Worm (Caenorhabditis elegans) whole organism, young adult: Measurements from ENCODE around the gene Y45F10D.7.

Source experiments
- B0019.2 ChIP-seq: fragments of 200-800 bp; sonication (Bioruptor generic); conservative IDR thresholded peaks from 2 replicates; pipeline ENCODE4 v1.3.6; 2022; ENCODE audit warnings: missing genetic modification reagents, missing genetic modification characterization, missing compliant biosample characterization
- B0035.1 ChIP-seq: sonication (generic microtip); optimal IDR thresholded peaks from 2 replicates; lab custom pipeline; 2016; ENCODE audit warnings: missing genetic modification characterization, mild to moderate bottlenecking, missing compliant biosample characterization, missing genotype, missing genetic modification reagents
- D2030.7 ChIP-seq: fragments of 200-800 bp; sonication (Bioruptor generic); IDR thresholded peaks from 2 replicates; pipeline ENCODE4 v1.3.6; 2022; ENCODE audit warnings: missing genetic modification reagents, missing genetic modification characterization, missing compliant biosample characterization
- F33H1.4 ChIP-seq: fragments of 200-800 bp; sonication (Bioruptor generic); IDR thresholded peaks from 2 replicates; pipeline ENCODE4 v1.3.6; 2022; ENCODE audit warnings: missing genetic modification reagents, missing genetic modification characterization, missing compliant biosample characterization
- Y95B8A.8 ChIP-seq: fragments of 200-800 bp; sonication (Bioruptor generic); IDR thresholded peaks from 2 replicates; pipeline ENCODE4 v1.3.6; 2022; ENCODE audit warnings: missing genetic modification reagents, missing genetic modification characterization, missing compliant biosample characterization
- ama-1 ChIP-seq, 3 experiments: fragments of 150-350 bp in 1 of 3; sonication (generic microtip) in 2 of 3; optimal IDR thresholded peaks; 2 replicates each; lab custom pipeline; 2014 to 2018; ENCODE audit warnings: missing biosample characterization in 2 of 3, missing genetic modification characterization in 2 of 3, missing genetic modification reagents in 2 of 3
- athp-1 ChIP-seq: sonication (generic microtip); optimal IDR thresholded peaks from 2 replicates; lab custom pipeline; 2017; ENCODE audit warnings: mild to moderate bottlenecking, missing genetic modification characterization, missing compliant biosample characterization
- attf-5 ChIP-seq: fragments of 200-800 bp; sonication (Bioruptor generic); optimal IDR thresholded peaks from 2 replicates; lab custom pipeline; 2018; ENCODE audit warnings: mild to moderate bottlenecking, missing genetic modification characterization, missing compliant biosample characterization
- attf-6 ChIP-seq: fragments of 200-800 bp; sonication (Bioruptor generic); IDR thresholded peaks from 2 replicates; pipeline ENCODE4 v1.3.6; 2022; ENCODE audit warnings: missing genetic modification reagents, missing genetic modification characterization, missing compliant biosample characterization
- cebp-1 ChIP-seq, 2 experiments: fragments of 200-800 bp in 1 of 2; sonication (Bioruptor generic) in 1 of 2; sonication (generic microtip) in 1 of 2; IDR thresholded peaks in 1 of 2; optimal IDR thresholded peaks in 1 of 2; 2 replicates each; pipeline versions ENCODE4 v1.3.6 to Lab custom; 2017 to 2022; ENCODE audit warnings: missing compliant biosample characterization in 2 of 2, missing genetic modification characterization in 2 of 2, mild to moderate bottlenecking in 1 of 2, missing genetic modification reagents in 1 of 2, moderate library complexity in 1 of 2
- cebp-2 ChIP-seq: fragments of 200-800 bp; sonication (Bioruptor generic); IDR thresholded peaks from 2 replicates; pipeline ENCODE4 v1.3.6; 2022; ENCODE audit warnings: missing genetic modification characterization, missing compliant biosample characterization
- ceh-27 ChIP-seq: fragments of 200-800 bp; sonication (Bioruptor generic); optimal IDR thresholded peaks from 2 replicates; lab custom pipeline; 2018; ENCODE audit warnings: mild to moderate bottlenecking, missing genetic modification characterization, moderate library complexity, missing compliant biosample characterization
- ceh-91 ChIP-seq: fragments of 200-800 bp; sonication (Bioruptor generic); IDR thresholded peaks from 2 replicates; pipeline ENCODE4 v1.3.6; 2022; ENCODE audit warnings: missing genetic modification reagents, missing genetic modification characterization, missing compliant biosample characterization
- dpff-1 ChIP-seq: sonication (generic microtip); optimal IDR thresholded peaks from 2 replicates; lab custom pipeline; 2017; ENCODE audit warnings: mild to moderate bottlenecking, missing genetic modification characterization, missing compliant biosample characterization
- dpl-1 ChIP-seq: fragments of 150-350 bp; optimal IDR thresholded peaks from 2 replicates; lab custom pipeline; 2014; ENCODE audit warnings: missing biosample characterization, missing genetic modification reagents, missing genetic modification characterization
- him-1 ChIP-seq: sonication (generic microtip); optimal IDR thresholded peaks from 2 replicates; lab custom pipeline; 2016; ENCODE audit warnings: missing genotype, missing genetic modification reagents, missing genetic modification characterization, missing compliant biosample characterization
- hlh-26 ChIP-seq: fragments of 200-800 bp; sonication (Bioruptor generic); conservative IDR thresholded peaks from 2 replicates; pipeline ENCODE4 v1.3.6; 2022; ENCODE audit warnings: missing genetic modification reagents, missing genetic modification characterization, missing compliant biosample characterization
- lin-26 ChIP-seq: fragments of 200-800 bp; sonication (Bioruptor generic); IDR thresholded peaks from 2 replicates; pipeline ENCODE4 v1.3.6; 2022; ENCODE audit warnings: missing genetic modification reagents, missing genetic modification characterization, missing compliant biosample characterization
- lin-54 ChIP-seq: fragments of 200-800 bp; sonication (Bioruptor generic); optimal IDR thresholded peaks from 2 replicates; lab custom pipeline; 2018; ENCODE audit warnings: mild to moderate bottlenecking, missing genetic modification characterization, missing compliant biosample characterization
- lsl-1 ChIP-seq: fragments of 200-800 bp; sonication (Bioruptor generic); optimal IDR thresholded peaks from 2 replicates; lab custom pipeline; 2018; ENCODE audit warnings: mild to moderate bottlenecking, missing genetic modification characterization, moderate library complexity, missing compliant biosample characterization
- madf-6 ChIP-seq: fragments of 200-800 bp; sonication (Bioruptor generic); IDR thresholded peaks from 2 replicates; pipeline ENCODE4 v1.3.6; 2022; ENCODE audit warnings: missing genetic modification reagents, missing genetic modification characterization, missing compliant biosample characterization
- madf-8 ChIP-seq: fragments of 200-800 bp; sonication (Bioruptor generic); conservative IDR thresholded peaks from 2 replicates; pipeline ENCODE4 v1.3.6; 2022; ENCODE audit warnings: missing genetic modification reagents, missing genetic modification characterization, missing compliant biosample characterization
- mel-28 ChIP-seq: sonication (generic microtip); optimal IDR thresholded peaks from 2 replicates; lab custom pipeline; 2016; ENCODE audit warnings: borderline replicate concordance, mild to moderate bottlenecking, missing genetic modification characterization, missing compliant biosample characterization
- nhr-80 ChIP-seq: sonication (generic microtip); optimal IDR thresholded peaks from 2 replicates; lab custom pipeline; 2016; ENCODE audit warnings: missing genetic modification characterization, missing compliant biosample characterization
- pbrm-1 ChIP-seq: fragments of 200-800 bp; sonication (Bioruptor generic); IDR thresholded peaks from 2 replicates; pipeline ENCODE4 v1.3.6; 2022; ENCODE audit warnings: missing genetic modification reagents, missing genetic modification characterization, missing compliant biosample characterization
- rcor-1 ChIP-seq: fragments of 200-800 bp; sonication (Bioruptor generic); IDR thresholded peaks from 2 replicates; pipeline ENCODE4 v1.3.6; 2022; ENCODE audit warnings: missing genetic modification reagents, missing genetic modification characterization, missing compliant biosample characterization
- repo-1 ChIP-seq: sonication (generic microtip); optimal IDR thresholded peaks from 2 replicates; lab custom pipeline; 2017; ENCODE audit warnings: mild to moderate bottlenecking, missing genetic modification characterization, missing compliant biosample characterization
- snpc-1.3 ChIP-seq: sonication (generic microtip); optimal IDR thresholded peaks from 2 replicates; lab custom pipeline; 2017; ENCODE audit warnings: missing genetic modification characterization, mild to moderate bottlenecking, missing compliant biosample characterization, antibody characterized with exemption, moderate library complexity, missing genotype, missing genetic modification reagents; ENCODE audit not compliant: insufficient read depth
- snpc-3.4 ChIP-seq: sonication (generic microtip); optimal IDR thresholded peaks from 2 replicates; lab custom pipeline; 2017; ENCODE audit warnings: missing genetic modification characterization, mild to moderate bottlenecking, missing compliant biosample characterization, antibody characterized with exemption, moderate library complexity, missing genotype, missing genetic modification reagents
- snpc-4 ChIP-seq, 5 experiments: fragments of 150-350 bp in 1 of 5; sonication (generic microtip) in 4 of 5; optimal IDR thresholded peaks; 2 replicates each; lab custom pipeline; 2014 to 2018; ENCODE audit warnings: missing genetic modification characterization in 5 of 5, missing biosample characterization in 3 of 5, antibody characterized with exemption in 2 of 5, mild to moderate bottlenecking in 2 of 5, missing compliant biosample characterization in 2 of 5, missing genotype in 2 of 5, moderate library complexity in 2 of 5, missing genetic modification reagents in 1 of 5
- tbp1 ChIP-seq: fragments of 200-800 bp; sonication (Bioruptor generic); optimal IDR thresholded peaks from 2 replicates; lab custom pipeline; 2018; ENCODE audit warnings: mild to moderate bottlenecking, missing genetic modification characterization, missing compliant biosample characterization
- tlf-1 ChIP-seq: fragments of 200-800 bp; sonication (Bioruptor generic); optimal IDR thresholded peaks from 2 replicates; lab custom pipeline; 2018; ENCODE audit warnings: mild to moderate bottlenecking, missing genetic modification characterization, missing compliant biosample characterization
- xnd-1 ChIP-seq: sonication (generic microtip); optimal IDR thresholded peaks from 2 replicates; lab custom pipeline; 2016; ENCODE audit warnings: missing genotype, missing genetic modification reagents, missing genetic modification characterization, missing compliant biosample characterization
- zfh-2 ChIP-seq: fragments of 200-800 bp; sonication (Bioruptor generic); conservative IDR thresholded peaks from 2 replicates; pipeline ENCODE4 v1.3.6; 2022; ENCODE audit warnings: missing genetic modification reagents, missing genetic modification characterization, missing compliant biosample characterization
- ztf-18 ChIP-seq: sonication (generic microtip); optimal IDR thresholded peaks from 2 replicates; lab custom pipeline; 2016; ENCODE audit warnings: missing genotype, mild to moderate bottlenecking, missing genetic modification characterization, missing compliant biosample characterization
- ztf-28 ChIP-seq: fragments of 200-800 bp; sonication (Bioruptor generic); IDR thresholded peaks from 2 replicates; pipeline ENCODE4 v1.3.6; 2022; ENCODE audit warnings: missing genetic modification reagents, missing genetic modification characterization, missing compliant biosample characterization
- ztf-6 ChIP-seq: fragments of 200-800 bp; sonication (Bioruptor generic); IDR thresholded peaks from 2 replicates; pipeline ENCODE4 v1.3.6; 2022; ENCODE audit warnings: missing genetic modification reagents, missing genetic modification characterization, missing compliant biosample characterization

Gene Y45F10D.7

DNA sequence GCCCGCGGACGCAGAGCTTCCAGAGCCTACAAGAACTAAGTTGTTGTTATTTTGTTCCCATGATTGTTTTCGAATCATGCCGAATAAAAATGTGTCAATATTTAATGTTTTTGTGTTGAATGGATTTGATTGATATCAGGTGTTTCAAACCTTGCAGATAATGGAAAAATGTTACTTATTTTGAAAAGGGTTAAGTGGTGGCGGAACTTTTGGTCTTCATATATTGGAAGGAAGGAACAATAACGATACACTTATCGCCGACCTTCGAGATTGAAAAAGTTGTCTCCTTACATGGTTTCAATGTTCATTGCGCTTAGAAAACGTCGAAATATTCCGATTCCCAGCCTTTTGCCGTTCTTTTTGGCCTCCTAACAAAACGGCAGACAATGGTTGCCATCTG, 10.0 kb upstream of the Y45F10D.7 start, which contains the start of gene gly-10:
Gene gly-10, plus strand, starts transcription at position 387 of the 400 bp plus-strand sequence.
- no peak for TF ChIP-seq B0035.1 (tag; lab: Kevin White, UChicago)
- TF ChIP-seq madf-6 (GFP tag; lab: Robert Waterston, UW): peak; percentile 50
- no peak for TF ChIP-seq mel-28 (tag; lab: Kevin White, UChicago)
- TF ChIP-seq ztf-18 (tag; lab: Kevin White, UChicago): no peak
- TF ChIP-seq rcor-1: peak; percentile 6; the same call in 1 of the 2 replicates
- TF ChIP-seq attf-6: peak; percentile 76; the same call in 1 of the 2 replicates
- TF ChIP-seq zfh-2 (GFP tag; lab: Robert Waterston, UW): 0 out of 2 replicates have a peak, but pooled peaks have one; percentile 27
- peak; percentile 36; the same call in 1 of the 2 replicates for TF ChIP-seq cebp-2 (GFP tag; lab: Robert Waterston, UW)
- no peak for TF ChIP-seq snpc-4 (GFP tag; optimal IDR thresholded peaks at IDR 0.05; lab: Kevin White, UChicago)
- TF ChIP-seq snpc-4 (tag; optimal IDR thresholded peaks at IDR 0.05; lab: Kevin White, UChicago): peak in 2 of 4 experiments; percentile 47 to 71
- TF ChIP-seq lin-54 (GFP tag; lab: Kevin White, UChicago): peak; percentile 27

ce11 chrIV:13782319-13782718, 6.4 kb upstream of the Y45F10D.7 start:
- TF ChIP-seq F33H1.4 (GFP tag; lab: Robert Waterston, UW) (0 out of 2 replicates have a peak, but pooled peaks have one; percentile 6), him-1 (tag; lab: Kevin White, UChicago) (peak; percentile 22), athp-1 (tag; lab: Kevin White, UChicago) (peak; percentile 26), cebp-1 (GFP tag; IDR thresholded peaks at IDR 0.05; lab: Robert Waterston, UW) (no peak), cebp-1 (tag; optimal IDR thresholded peaks at IDR 0.05; lab: Kevin White, UChicago) (no peak), attf-6 (peak; percentile 74; the same call in 1 of the 2 replicates), dpff-1 (tag; lab: Kevin White, UChicago) (no peak), ama-1 (optimal IDR thresholded peaks at IDR 0.05; lab: Kevin White, UChicago) (no peak), ama-1 (GFP tag; optimal IDR thresholded peaks at IDR 0.05; lab: Kevin White, UChicago) (peak in 1 of 2 experiments; percentile 19), snpc-4 (GFP tag; optimal IDR thresholded peaks at IDR 0.05; lab: Kevin White, UChicago) (no peak), snpc-4 (tag; optimal IDR thresholded peaks at IDR 0.05; lab: Kevin White, UChicago) (peak in 1 of 4 experiments; percentile 73), ztf-18 (tag; lab: Kevin White, UChicago) (peak; percentile 20)

DNA sequence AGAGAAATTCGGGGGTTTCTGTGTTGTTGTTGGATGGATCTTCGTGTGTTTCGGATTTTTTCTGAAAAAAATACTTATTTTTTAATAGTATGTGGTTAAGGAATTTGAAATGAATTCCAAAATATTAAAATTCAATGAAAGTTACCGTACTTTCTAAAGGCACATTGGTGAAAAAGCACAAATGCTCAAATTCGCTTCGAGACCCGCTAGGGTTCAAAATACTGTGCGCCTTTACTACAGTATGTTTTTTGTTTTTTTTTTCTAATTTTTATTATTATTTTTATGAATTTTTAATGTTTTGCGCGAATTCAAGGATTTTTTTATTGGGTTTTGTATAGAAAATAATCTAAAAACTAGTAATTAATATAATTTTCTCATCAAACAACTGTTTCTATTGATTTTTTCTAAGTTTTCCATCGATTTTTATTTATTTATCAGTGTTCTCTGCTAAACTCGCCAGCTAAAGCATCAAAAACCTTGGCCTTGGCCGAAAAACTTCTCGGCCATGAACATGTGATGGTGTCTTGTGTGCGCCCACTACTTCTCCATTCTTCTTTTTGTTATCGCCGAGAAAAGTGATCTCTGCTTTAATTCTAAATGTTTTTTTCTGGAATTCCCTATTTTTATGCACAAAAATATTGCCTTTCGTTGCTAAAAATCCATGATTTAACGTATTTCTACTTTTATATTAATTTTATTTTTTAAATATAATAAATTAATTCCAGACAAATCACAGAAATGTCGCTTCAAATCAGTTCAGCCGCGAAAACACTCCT, 5.3 kb upstream of the Y45F10D.7 start, which contains the start of gene iscu-1:
Gene iscu-1, plus strand, starts transcription at position 726 of the 776 bp plus-strand sequence.
- TF ChIP-seq ceh-91 (GFP tag; lab: Robert Waterston, UW) (peak; percentile 21; the same call in 1 of the 2 replicates), D2030.7 (peak; percentile 42; the same call in 1 of the 2 replicates), pbrm-1 (GFP tag; lab: Robert Waterston, UW) (no peak), cebp-1 (GFP tag; IDR thresholded peaks at IDR 0.05; lab: Robert Waterston, UW) (no peak), cebp-1 (tag; optimal IDR thresholded peaks at IDR 0.05; lab: Kevin White, UChicago) (peak; percentile 38), madf-8 (peak; percentile 73), ztf-18 (tag; lab: Kevin White, UChicago) (peak; percentile 43), snpc-3.4 (tag; lab: Kevin White, UChicago) (peak; percentile 58), snpc-1.3 (tag; lab: Kevin White, UChicago) (peak; percentile 47), mel-28 (tag; lab: Kevin White, UChicago) (no peak), repo-1 (tag; lab: Kevin White, UChicago) (no peak), F33H1.4 (GFP tag; lab: Robert Waterston, UW) (peak; percentile 93), rcor-1 (peak; percentile 48; the same call in 1 of the 2 replicates), lsl-1 (peak; percentile 91), dpff-1 (tag; lab: Kevin White, UChicago) (no peak), tbp1 (GFP tag; lab: Kevin White, UChicago) (peak; percentile 51), ceh-27 (GFP tag; lab: Kevin White, UChicago) (peak; percentile 38), attf-6 (peak; percentile 91), B0019.2 (GFP tag; lab: Robert Waterston, UW) (no peak), ztf-6 (GFP tag; lab: Robert Waterston, UW) (no peak), xnd-1 (tag; lab: Kevin White, UChicago) (peak; percentile 81), ztf-28 (GFP tag; lab: Robert Waterston, UW) (no peak), nhr-80 (tag; lab: Kevin White, UChicago) (peak; percentile 47), hlh-26 (GFP tag; lab: Robert Waterston, UW) (no peak), tlf-1 (GFP tag; lab: Kevin White, UChicago) (no peak), madf-6 (GFP tag; lab: Robert Waterston, UW) (peak; percentile 92), dpl-1 (peak; percentile 7), snpc-4 (GFP tag; optimal IDR thresholded peaks at IDR 0.05; lab: Kevin White, UChicago) (peak; percentile 76), snpc-4 (tag; optimal IDR thresholded peaks at IDR 0.05; lab: Kevin White, UChicago) (peak in 3 of 4 experiments; percentile 86 to 91 (median 89)), Y95B8A.8 (0 out of 2 replicates have a peak, but pooled peaks have one; percentile 28), attf-5 (GFP tag; lab: Kevin White, UChicago) (peak; percentile 47), lin-26 (no peak)
